Worm (Caenorhabditis elegans) whole organism, midembryonic: ENCODE results near the gene pcca-1.

Experiments used
- T22C8.4 ChIP-seq: fragments of 200-800 bp; sonication (Bioruptor generic); IDR thresholded peaks from 2 replicates; pipeline ENCODE4 v1.3.6; 2022; ENCODE audit warnings: missing genetic modification characterization, missing compliant biosample characterization
- cog-1 ChIP-seq: sonication (generic microtip); optimal IDR thresholded peaks from 2 replicates; lab custom pipeline; 2016; ENCODE audit warnings: missing genetic modification characterization, missing compliant biosample characterization
- ref-1 ChIP-seq: fragments of 200-800 bp; sonication (Bioruptor generic); conservative IDR thresholded peaks from 2 replicates; pipeline ENCODE4 v1.3.6; 2022; ENCODE audit warnings: missing genetic modification reagents, missing genetic modification characterization, missing compliant biosample characterization
- ztf-29 ChIP-seq: fragments of 200-800 bp; sonication (Bioruptor generic); IDR thresholded peaks from 2 replicates; pipeline ENCODE4 v1.3.6; 2022; ENCODE audit warnings: missing genetic modification reagents, missing genetic modification characterization, missing compliant biosample characterization

DNA sequence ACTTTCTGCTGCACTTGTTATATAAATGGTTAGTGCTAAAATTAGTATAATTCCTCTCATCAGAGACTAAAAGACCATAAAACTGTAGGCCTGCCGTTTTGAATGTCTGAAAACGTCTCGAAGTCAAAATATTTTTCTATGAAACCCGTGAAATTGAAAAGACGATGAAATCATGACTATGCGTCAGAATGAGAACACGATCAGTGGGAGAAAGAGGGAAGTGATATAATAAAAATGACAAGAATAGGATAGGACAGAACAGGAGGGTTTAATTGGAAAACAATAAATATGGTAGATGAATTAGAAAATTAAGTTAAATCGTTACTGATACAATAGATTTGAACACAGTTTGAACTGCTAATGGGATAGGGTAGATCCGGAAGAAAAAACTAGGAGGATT, 9.9 kb upstream of the pcca-1 start, which contains the start of gene F27D9.7:
- TF ChIP-seq ztf-29 (GFP tag; lab: Robert Waterston, UW): no peak
- no peak for TF ChIP-seq cog-1 (tag; lab: Kevin White, UChicago)
- TF ChIP-seq ref-1 (GFP tag; lab: Robert Waterston, UW): no peak
- TF ChIP-seq T22C8.4 (GFP tag; lab: Robert Waterston, UW): no peak
